Worm (Caenorhabditis elegans): ENCODE results near the gene lgc-37.

ce11 chrIII:12829068-12829467 is 44.1 kb downstream of the lgc-37 start, which contains the start of gene Y37D8A.3:
- TF ChIP-seq elt-1 (tag; optimal IDR thresholded peaks at IDR 0.05) = no peak
- no peak for TF ChIP-seq lin-11 (tag; optimal IDR thresholded peaks at IDR 0.05)
- TF ChIP-seq nhr-25 (tag; optimal IDR thresholded peaks at IDR 0.05) = no peak
- no peak for TF ChIP-seq nhr-237 (tag; optimal IDR thresholded peaks at IDR 0.05)
- no peak for TF ChIP-seq nhr-11 (tag; optimal IDR thresholded peaks at IDR 0.05)
- no peak for TF ChIP-seq R02D3.7 (tag; optimal IDR thresholded peaks at IDR 0.05)
- TF ChIP-seq crh-2 (tag; optimal IDR thresholded peaks at IDR 0.05) = no peak
- no peak for TF ChIP-seq zag-1 (tag; optimal IDR thresholded peaks at IDR 0.05)
- TF ChIP-seq elt-3 (tag; optimal IDR thresholded peaks at IDR 0.05) = no peak
- no peak for TF ChIP-seq nhr-12 (tag; optimal IDR thresholded peaks at IDR 0.05)
- no peak for TF ChIP-seq ztf-11 (tag; optimal IDR thresholded peaks at IDR 0.05)
- no peak for TF ChIP-seq dmd-4 (tag; optimal IDR thresholded peaks at IDR 0.05)
- no peak for TF ChIP-seq lin-39 (tag; optimal IDR thresholded peaks at IDR 0.05)
- no peak for TF ChIP-seq ceh-82 (tag; optimal IDR thresholded peaks at IDR 0.05)
